Fruit fly (Drosophila melanogaster) whole organism, adult: ENCODE measurements around the gene Bulli.

ENCODE experiments used
- CG11617 ChIP-seq: fragments of 200-800 bp; sonication (Bioruptor generic); optimal IDR thresholded peaks from 2 replicates; lab custom pipeline; 2017; ENCODE audit warnings: mild to moderate bottlenecking, missing biosample characterization, missing genetic modification reagents, missing genetic modification characterization
- CG12768 ChIP-seq: fragments of 200-800 bp; sonication (Bioruptor generic); optimal IDR thresholded peaks from 2 replicates; lab custom pipeline; 2017; ENCODE audit warnings: missing biosample characterization, missing genetic modification characterization, mild to moderate bottlenecking, moderate library complexity, missing genetic modification reagents
- CG14711 ChIP-seq: fragments of 200-800 bp; sonication (Bioruptor generic); optimal IDR thresholded peaks from 2 replicates; lab custom pipeline; 2018; ENCODE audit warnings: missing biosample characterization, mild to moderate bottlenecking, missing genetic modification characterization, moderate library complexity
- CG1620 ChIP-seq: fragments of 200-800 bp; sonication (Bioruptor generic); optimal IDR thresholded peaks from 2 replicates; lab custom pipeline; 2016; ENCODE audit warnings: missing biosample characterization, missing genetic modification characterization
- CG33017 ChIP-seq: fragments of 200-800 bp; sonication (Bioruptor generic); optimal IDR thresholded peaks from 2 replicates; lab custom pipeline; 2018; ENCODE audit warnings: missing biosample characterization, mild to moderate bottlenecking, missing genetic modification characterization, moderate library complexity
- CG5204 ChIP-seq: fragments of 200-800 bp; sonication (Bioruptor generic); optimal IDR thresholded peaks from 2 replicates; lab custom pipeline; 2016; ENCODE audit warnings: missing biosample characterization, missing genetic modification characterization
- CG7045 ChIP-seq: fragments of 200-800 bp; sonication (Bioruptor generic); optimal IDR thresholded peaks from 2 replicates; lab custom pipeline; 2017; ENCODE audit warnings: missing biosample characterization, mild to moderate bottlenecking, missing genetic modification characterization
- CG7101 ChIP-seq: fragments of 200-800 bp; sonication (Bioruptor generic); optimal IDR thresholded peaks from 2 replicates; lab custom pipeline; 2018; ENCODE audit warnings: missing biosample characterization, mild to moderate bottlenecking, missing genetic modification characterization, moderate library complexity
- Clk ChIP-seq: fragments of 200-800 bp; sonication (Bioruptor generic); optimal IDR thresholded peaks from 2 replicates; lab custom pipeline; 2017; ENCODE audit warnings: missing biosample characterization, missing genetic modification characterization
- Crg-1 ChIP-seq: fragments of 200-800 bp; sonication (Bioruptor generic); optimal IDR thresholded peaks from 2 replicates; lab custom pipeline; 2016; ENCODE audit warnings: missing biosample characterization, missing genetic modification characterization
- Hr96 ChIP-seq: fragments of 200-800 bp; sonication (Bioruptor generic); optimal IDR thresholded peaks from 2 replicates; lab custom pipeline; 2016; ENCODE audit warnings: missing biosample characterization, missing genetic modification characterization
- Mnt ChIP-seq: fragments of 200-800 bp; sonication (Bioruptor generic); optimal IDR thresholded peaks from 2 replicates; lab custom pipeline; 2016; ENCODE audit warnings: missing biosample characterization, mild to moderate bottlenecking, missing genetic modification characterization
- bab1 ChIP-seq: fragments of 200-800 bp; sonication (Bioruptor generic); optimal IDR thresholded peaks from 3 replicates; lab custom pipeline; 2019; ENCODE audit warnings: missing biosample characterization, mild to moderate bottlenecking, missing genetic modification characterization, moderate library complexity
- cic ChIP-seq: fragments of 200-800 bp; sonication (Bioruptor generic); optimal IDR thresholded peaks from 2 replicates; lab custom pipeline; 2017; ENCODE audit warnings: missing biosample characterization, mild to moderate bottlenecking, missing genetic modification characterization, moderate library complexity
- cnc ChIP-seq, 2 experiments: fragments of >200 bp; optimal IDR thresholded peaks; 2 replicates each; lab custom pipeline; 2017
- kay ChIP-seq: fragments of 200-800 bp; sonication (Bioruptor generic); peaks from one replicate; lab custom pipeline; 2016; ENCODE audit warnings: missing biosample characterization, missing genetic modification characterization, borderline replicate concordance
- ovo ChIP-seq: fragments of 200-800 bp; sonication (Bioruptor generic); optimal IDR thresholded peaks from 2 replicates; lab custom pipeline; 2016; ENCODE audit warnings: missing biosample characterization, missing genetic modification characterization
- pad ChIP-seq: fragments of 200-800 bp; sonication (Bioruptor generic); optimal IDR thresholded peaks from 3 replicates; lab custom pipeline; 2017; ENCODE audit warnings: missing biosample characterization, missing genetic modification characterization, mild to moderate bottlenecking, moderate library complexity, missing genetic modification reagents
- tj ChIP-seq: fragments of 200-800 bp; sonication (Bioruptor generic); optimal IDR thresholded peaks from 3 replicates; lab custom pipeline; 2017; ENCODE audit warnings: missing biosample characterization, mild to moderate bottlenecking, missing genetic modification characterization, moderate library complexity
- toe ChIP-seq: fragments of 200-800 bp; sonication (Bioruptor generic); optimal IDR thresholded peaks from 2 replicates; lab custom pipeline; 2016; ENCODE audit warnings: missing biosample characterization, missing genetic modification characterization

Gene Bulli

DNA sequence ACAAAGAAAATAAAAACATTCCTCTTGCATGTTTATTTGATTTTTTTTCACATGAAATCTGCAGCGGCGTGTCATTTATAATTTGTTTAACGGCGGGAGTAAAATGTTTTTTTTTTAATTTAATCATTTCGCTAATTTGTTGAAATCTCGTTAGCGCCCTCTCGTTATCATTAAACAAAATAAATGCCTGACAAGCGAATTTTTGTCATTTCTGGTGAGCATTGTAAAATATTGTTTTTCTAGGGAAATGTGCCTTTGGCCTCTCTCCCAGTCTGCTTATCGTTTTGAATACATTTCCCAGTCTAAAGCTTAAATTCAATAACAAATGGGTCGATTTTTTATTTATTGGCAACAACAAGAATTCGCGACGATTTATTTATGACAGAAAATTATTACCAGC lies 23.8 kb downstream of the Bulli start:
- peak; percentile 56 for TF ChIP-seq tj (GFP tag; lab: Kevin White, UChicago)
- peak; percentile 1 for TF ChIP-seq kay
- no peak for TF ChIP-seq CG11617 (GFP tag; lab: Kevin White, UChicago)

DNA sequence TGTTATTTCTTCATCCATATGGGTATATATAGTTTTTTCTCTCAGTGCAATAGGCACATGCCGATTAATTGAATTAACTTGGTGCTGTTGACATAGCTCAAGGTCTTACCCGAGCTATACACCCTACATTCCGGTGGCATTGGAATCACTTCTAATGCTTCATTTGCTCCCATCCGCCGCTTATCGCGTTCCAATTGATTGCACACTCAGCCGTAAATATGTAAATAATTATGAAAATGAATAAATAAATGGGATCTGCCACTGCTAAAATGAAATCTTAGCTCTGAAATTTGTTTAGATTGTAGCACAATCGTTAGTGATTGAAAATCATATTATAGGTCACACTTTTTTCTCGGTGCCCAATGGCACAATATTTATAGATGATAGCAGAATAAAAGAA lies 28.4 kb downstream of the Bulli start:
- TF ChIP-seq CG7101 (tag; lab: Kevin White, UChicago) (no peak), kay (peak; percentile 23)

DNA sequence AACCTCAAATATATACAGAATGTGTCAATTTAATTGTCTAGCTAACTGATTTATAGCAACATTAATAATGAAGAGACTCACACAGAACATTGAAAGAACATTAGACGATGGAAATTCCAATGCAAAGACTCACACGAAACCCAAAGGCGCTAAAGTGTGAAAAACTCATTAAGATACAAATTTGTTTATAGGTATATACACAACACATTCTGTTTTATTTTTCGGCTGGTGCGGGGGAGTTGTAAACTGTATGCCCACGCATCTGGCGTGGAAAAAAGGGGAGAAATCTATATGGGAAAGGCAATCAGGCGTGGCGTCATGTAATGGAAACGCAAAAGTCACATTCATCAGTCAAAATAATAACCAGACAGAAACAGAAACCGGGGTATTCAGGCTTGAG lies 31.2 kb downstream of the Bulli start:
- no peak for TF ChIP-seq Mnt
- TF ChIP-seq CG7101 (tag; lab: Kevin White, UChicago): no peak
- no peak for TF ChIP-seq CG1620 (GFP tag; lab: Kevin White, UChicago)
- TF ChIP-seq cnc (optimal IDR thresholded peaks at IDR 0.05; lab: Kevin White, UChicago): no peak
- no peak for TF ChIP-seq CG11617 (GFP tag; lab: Kevin White, UChicago)
- TF ChIP-seq toe: no peak
- no peak for TF ChIP-seq Crg-1 (GFP tag; lab: Kevin White, UChicago)
- TF ChIP-seq pad (GFP tag; lab: Kevin White, UChicago): no peak
- no peak for TF ChIP-seq CG7045 (GFP tag; lab: Kevin White, UChicago)
- no peak for TF ChIP-seq cic (GFP tag; lab: Kevin White, UChicago)
- TF ChIP-seq CG33017 (tag; lab: Kevin White, UChicago): no peak
- TF ChIP-seq Clk (GFP tag; lab: Kevin White, UChicago): no peak
- TF ChIP-seq tj (GFP tag; lab: Kevin White, UChicago): no peak

DNA sequence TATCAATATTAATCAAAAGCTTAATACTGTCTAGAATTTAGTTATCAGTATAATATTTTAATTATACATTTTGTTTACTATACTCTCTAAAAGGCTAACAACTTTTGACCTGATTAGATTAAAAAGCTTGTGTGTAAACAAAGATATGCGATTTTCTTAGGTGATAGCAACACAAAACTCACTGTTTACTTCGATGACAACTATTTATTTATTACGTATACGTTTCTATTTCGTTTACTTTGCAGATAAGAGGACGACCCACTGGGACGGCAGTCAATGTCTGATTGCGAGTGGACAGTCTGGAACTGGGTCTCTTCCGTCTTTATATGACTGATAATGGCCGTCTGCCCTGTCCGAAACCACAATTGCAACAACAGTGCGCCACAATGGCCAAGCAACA lies 34.3 kb downstream of the Bulli start:
- TF ChIP-seq kay (peak; percentile 81), Mnt (peak; percentile 61), CG7101 (tag; lab: Kevin White, UChicago) (peak; percentile 88), tj (GFP tag; lab: Kevin White, UChicago) (peak; percentile 34), CG33017 (tag; lab: Kevin White, UChicago) (peak; percentile 89), ovo (GFP tag; lab: Kevin White, UChicago) (peak; percentile 89), CG7045 (GFP tag; lab: Kevin White, UChicago) (peak; percentile 84), Hr96 (no peak), CG14711 (peak; percentile 69), CG5204 (GFP tag; lab: Kevin White, UChicago) (no peak), CG11617 (GFP tag; lab: Kevin White, UChicago) (peak; percentile 89), Clk (GFP tag; lab: Kevin White, UChicago) (peak; percentile 58), pad (GFP tag; lab: Kevin White, UChicago) (peak; percentile 59), cic (GFP tag; lab: Kevin White, UChicago) (peak; percentile 98), CG1620 (GFP tag; lab: Kevin White, UChicago) (peak; percentile 44), CG12768 (GFP tag; lab: Kevin White, UChicago) (peak; percentile 93), toe (peak; percentile 44), bab1 (GFP tag; lab: Kevin White, UChicago) (no peak), Crg-1 (GFP tag; lab: Kevin White, UChicago) (peak; percentile 93), cnc (optimal IDR thresholded peaks at IDR 0.05; lab: Kevin White, UChicago) (no peak)

DNA sequence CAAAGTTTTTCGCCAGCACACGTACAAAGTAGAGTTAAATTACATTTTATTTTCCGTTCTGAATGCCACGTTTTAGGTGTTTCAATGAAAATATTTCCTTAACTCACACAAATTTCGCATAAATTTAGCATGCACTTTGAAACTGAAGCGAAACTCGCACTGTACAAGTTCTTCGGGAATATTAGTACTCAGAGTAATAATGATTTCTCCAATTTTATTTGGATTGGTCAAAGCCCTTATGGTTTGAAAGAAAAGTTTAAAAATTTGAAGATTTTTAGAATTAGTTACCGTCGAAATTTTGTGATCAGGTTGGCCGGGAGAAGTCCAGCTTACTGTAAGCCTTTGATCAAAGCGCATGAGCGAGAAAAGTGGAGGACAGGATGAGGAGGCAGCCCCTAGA lies 41.9 kb downstream of the Bulli start, which contains the start of gene betaTub65B:
betaTub65B (plus strand) TSS at position 301 of the 400 bp plus-strand sequence.
- no peak for TF ChIP-seq cic (GFP tag; lab: Kevin White, UChicago)
- no peak for TF ChIP-seq Clk (GFP tag; lab: Kevin White, UChicago)
- no peak for TF ChIP-seq CG14711
- TF ChIP-seq CG33017 (tag; lab: Kevin White, UChicago): no peak
